Worm (Caenorhabditis elegans): ENCODE measurements around the gene nspc-1.
"Not testable (repeated sequence)": the region's sequence is repeated elsewhere in the genome, so short reads cannot be mapped to it uniquely, and the experiment has no call there.

DNA sequence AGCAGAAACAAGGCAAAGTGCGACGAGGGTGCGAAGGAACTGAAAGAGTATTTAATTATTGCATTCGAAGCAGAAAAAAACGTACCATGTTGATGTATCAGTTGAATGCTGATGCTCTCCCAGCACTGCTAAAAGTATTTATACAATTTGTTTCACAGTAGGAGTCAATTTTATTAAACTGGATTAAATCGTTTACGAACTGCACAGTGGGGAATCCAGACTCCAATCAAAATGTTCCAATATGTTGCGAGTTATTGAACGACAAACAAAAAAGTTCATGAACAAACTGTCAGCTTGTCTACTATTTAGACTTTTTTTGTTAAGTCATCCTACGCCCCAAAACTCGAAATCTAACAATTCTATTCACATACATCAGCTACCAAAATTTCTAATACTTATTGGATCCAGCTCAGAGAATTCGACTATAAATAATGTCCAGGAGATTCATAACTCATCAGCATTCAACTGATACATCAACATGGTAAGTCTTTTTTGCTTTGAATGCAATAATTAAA, 3.4 kb upstream of the nspc-1 start, which contains the start of the genes nspc-4 and nspc-5:
- TF ChIP-seq nhr-28 (tag; optimal IDR thresholded peaks at IDR 0.05); ztf-4 (tag; optimal IDR thresholded peaks at IDR 0.05); ama-1 (optimal IDR thresholded peaks at IDR 0.05); tbx-2 (tag; optimal IDR thresholded peaks at IDR 0.05); egl-27 (tag; optimal IDR thresholded peaks at IDR 0.05); nhr-11 (tag; optimal IDR thresholded peaks at IDR 0.05); unc-39 (tag; optimal IDR thresholded peaks at IDR 0.05): not testable (repeated sequence)

All from whole organism, L3 larva.